Worm (Caenorhabditis elegans) whole organism, L4 larva: Measurements from ENCODE around the gene dpy-1.

Source experiments
- Y5F2A.4 ChIP-seq: fragments of 200-800 bp; sonication (Bioruptor generic); optimal IDR thresholded peaks from 2 replicates; lab custom pipeline; 2018; ENCODE audit warnings: mild to moderate bottlenecking, missing genetic modification characterization, missing compliant biosample characterization
- ama-1 ChIP-seq: fragments of 150-350 bp; optimal IDR thresholded peaks from 2 replicates; lab custom pipeline; 2014; ENCODE audit warnings: inconsistent platforms, mixed read lengths
- ceh-82 ChIP-seq: sonication (generic microtip); optimal IDR thresholded peaks from 2 replicates; lab custom pipeline; 2017; ENCODE audit warnings: missing biosample characterization, missing genetic modification characterization
- daf-8 ChIP-seq: fragments of 200-800 bp; sonication (Bioruptor generic); IDR thresholded peaks from 2 replicates; pipeline ENCODE4 v1.3.6; 2022; ENCODE audit warnings: missing genetic modification characterization, missing compliant biosample characterization
- duxl-1 ChIP-seq: sonication (generic microtip); optimal IDR thresholded peaks from 2 replicates; lab custom pipeline; 2016; ENCODE audit warnings: mild to moderate bottlenecking, missing genetic modification characterization, moderate library complexity, missing compliant biosample characterization; ENCODE audit not compliant: poor library complexity
- lin-15B ChIP-seq: fragments of 150-350 bp; sonication (generic microtip); optimal IDR thresholded peaks from 3 replicates; lab custom pipeline; 2014; ENCODE audit warnings: missing biosample characterization, missing genetic modification characterization
- lin-29 ChIP-seq: fragments of 200-800 bp; sonication (Bioruptor generic); IDR thresholded peaks from 2 replicates; pipeline ENCODE4 v1.3.6; 2022; ENCODE audit warnings: missing genetic modification reagents, missing genetic modification characterization, missing compliant biosample characterization
- lsy-2 ChIP-seq, 2 experiments: fragments of 150-350 bp in 1 of 2; sonication (generic microtip) in 1 of 2; optimal IDR thresholded peaks; 2 replicates each; lab custom pipeline; 2014 to 2017; ENCODE audit warnings: missing biosample characterization in 2 of 2, missing genetic modification characterization in 2 of 2
- nhr-11 ChIP-seq: fragments of 150-350 bp; optimal IDR thresholded peaks from 2 replicates; lab custom pipeline; 2014; ENCODE audit warnings: missing biosample characterization, missing genetic modification characterization
- nhr-237 ChIP-seq: sonication (generic microtip); optimal IDR thresholded peaks from 2 replicates; lab custom pipeline; 2017; ENCODE audit warnings: missing biosample characterization, missing genetic modification characterization
- nhr-76 ChIP-seq: fragments of 150-350 bp; optimal IDR thresholded peaks from 2 replicates; lab custom pipeline; 2014; ENCODE audit warnings: missing biosample characterization, missing genetic modification characterization
- skn-1 ChIP-seq: fragments of 150-350 bp; optimal IDR thresholded peaks from 2 replicates; lab custom pipeline; 2014; ENCODE audit warnings: missing biosample characterization, missing genetic modification characterization
- zip-11 ChIP-seq: fragments of 200-800 bp; sonication (Bioruptor generic); IDR thresholded peaks from 2 replicates; pipeline ENCODE4 v1.3.6; 2022; ENCODE audit warnings: missing genetic modification characterization, missing compliant biosample characterization

ce11 chrIII:2008894-2009293, 38.9 kb downstream of the dpy-1 start:
- TF ChIP-seq zip-11 (GFP tag; lab: Robert Waterston, UW) (no peak), nhr-76 (tag; lab: Kevin White, UChicago) (no peak), lin-15B (tag; lab: Kevin White, UChicago) (no peak), nhr-237 (no peak), lin-29 (GFP tag; lab: Robert Waterston, UW) (no peak), ama-1 (no peak), daf-8 (no peak), duxl-1 (tag; lab: Kevin White, UChicago) (no peak), skn-1 (no peak), nhr-11 (tag; lab: Kevin White, UChicago) (no peak), ceh-82 (no peak), Y5F2A.4 (GFP tag; lab: Kevin White, UChicago) (no peak), lsy-2 (tag; optimal IDR thresholded peaks at IDR 0.05; lab: Kevin White, UChicago) (no peak)
